Worm (Caenorhabditis elegans): ENCODE results near the gene sma-10.

sma-10 gene

ce11 chrIV:283347-283746 lies 9.1 kb downstream of the sma-10 start, which contains the start of gene best-19:
best-19 (plus strand) TSS chrIV:283647.
- TF ChIP-seq fkh-10 (GFP tag; optimal IDR thresholded peaks at IDR 0.05) (peak; percentile 41), ama-1 (optimal IDR thresholded peaks at IDR 0.05) (no peak), nhr-12 (tag; optimal IDR thresholded peaks at IDR 0.05) (no peak), elt-3 (tag; optimal IDR thresholded peaks at IDR 0.05) (no peak)

DNA sequence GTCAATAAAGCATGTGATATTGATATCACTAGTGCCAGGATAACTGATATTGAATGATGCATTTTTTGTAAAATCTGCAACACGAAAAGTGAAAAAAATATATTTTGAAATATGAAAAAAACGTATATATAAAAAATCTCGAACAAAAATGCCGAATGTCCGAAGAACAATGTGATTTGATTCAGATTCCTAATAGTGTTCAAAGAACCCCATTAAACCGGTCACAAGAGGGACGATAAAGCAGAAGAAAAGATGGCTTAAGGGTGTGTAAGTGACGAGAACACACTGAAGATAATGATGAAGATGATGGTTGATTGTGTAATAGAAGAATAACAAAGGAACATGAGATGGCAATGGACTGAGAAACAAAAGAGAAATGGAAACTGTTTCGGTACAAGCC lies 13.8 kb downstream of the sma-10 start, which contains the start of gene T21D12.14:
Gene T21D12.14 (minus strand): TSS at position 101 of the 400 bp plus-strand sequence.
- TF ChIP-seq nhr-25 (tag; optimal IDR thresholded peaks at IDR 0.05): peak; percentile 1
- TF ChIP-seq ceh-82 (tag; optimal IDR thresholded peaks at IDR 0.05): no peak

ce11 chrIV:290387-290786 lies 16.2 kb downstream of the sma-10 start:
- TF ChIP-seq daf-12 (tag; optimal IDR thresholded peaks at IDR 0.05) (no peak), zag-1 (tag; optimal IDR thresholded peaks at IDR 0.05) (no peak), nhr-12 (tag; optimal IDR thresholded peaks at IDR 0.05) (no peak), lin-39 (tag; optimal IDR thresholded peaks at IDR 0.05) (no peak), elt-3 (tag; optimal IDR thresholded peaks at IDR 0.05) (no peak), ama-1 (optimal IDR thresholded peaks at IDR 0.05) (no peak)

ce11 chrIV:291356-291755 lies 17.1 kb downstream of the sma-10 start, which contains the start of gene T21D12.7:
T21D12.7 (minus strand) TSS chrIV:291456.
- TF ChIP-seq unc-62 (GFP tag; optimal IDR thresholded peaks at IDR 0.05) (no peak), nhr-11 (tag; optimal IDR thresholded peaks at IDR 0.05) (no peak), lsy-12 (tag; optimal IDR thresholded peaks at IDR 0.05) (no peak), nhr-77 (tag; optimal IDR thresholded peaks at IDR 0.05) (no peak), ceh-9 (tag; optimal IDR thresholded peaks at IDR 0.05) (no peak), pha-4 (tag; optimal IDR thresholded peaks at IDR 0.05) (no peak), R02D3.7 (tag; optimal IDR thresholded peaks at IDR 0.05) (no peak), jun-1 (tag; optimal IDR thresholded peaks at IDR 0.05) (no peak), fkh-2 (tag; optimal IDR thresholded peaks at IDR 0.05) (no peak), daf-12 (tag; optimal IDR thresholded peaks at IDR 0.05) (no peak), nhr-25 (tag; optimal IDR thresholded peaks at IDR 0.05) (no peak), nhr-23 (tag; optimal IDR thresholded peaks at IDR 0.05) (no peak), unc-39 (tag; optimal IDR thresholded peaks at IDR 0.05) (no peak), nhr-43 (tag; optimal IDR thresholded peaks at IDR 0.05; ENCODE audit: poor library complexity, severe bottlenecking) (no peak), aly-2 (tag; optimal IDR thresholded peaks at IDR 0.05) (no peak), fkh-10 (GFP tag; optimal IDR thresholded peaks at IDR 0.05) (no peak), zag-1 (tag; optimal IDR thresholded peaks at IDR 0.05) (no peak)

DNA sequence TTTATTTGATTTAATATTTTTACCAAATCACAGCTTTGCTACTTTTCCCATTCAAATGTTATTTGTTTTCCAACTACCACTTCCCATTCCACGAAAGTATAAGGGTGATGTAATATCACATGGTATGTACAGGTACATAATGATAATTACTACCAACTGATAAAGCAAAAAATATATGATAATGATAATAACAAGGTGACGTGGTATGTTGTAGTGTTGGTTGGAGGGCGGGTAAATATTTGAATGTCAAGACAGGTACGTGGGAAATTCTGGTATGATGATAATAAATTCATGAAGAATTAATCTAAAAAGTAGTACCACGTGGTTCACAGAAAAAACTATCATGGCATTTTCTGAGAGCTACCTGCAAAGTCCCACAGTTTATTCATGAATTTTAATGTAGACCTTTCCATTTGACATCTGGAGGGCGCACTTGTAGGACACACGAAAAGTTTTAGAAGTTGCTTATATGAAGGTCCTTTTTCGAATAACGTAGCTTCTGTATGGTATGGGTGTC lies 17.7 kb downstream of the sma-10 start:
- TF ChIP-seq tbx-2 (tag; optimal IDR thresholded peaks at IDR 0.05) (no peak), ceh-9 (tag; optimal IDR thresholded peaks at IDR 0.05) (no peak), unc-62 (GFP tag; optimal IDR thresholded peaks at IDR 0.05) (no peak), nhr-76 (tag; optimal IDR thresholded peaks at IDR 0.05) (no peak), ceh-28 (tag; optimal IDR thresholded peaks at IDR 0.05) (peak; percentile 8), nhr-67 (tag; optimal IDR thresholded peaks at IDR 0.05) (no peak), nhr-11 (tag; optimal IDR thresholded peaks at IDR 0.05) (no peak), pha-4 (tag; optimal IDR thresholded peaks at IDR 0.05) (peak; percentile 72), jun-1 (tag; optimal IDR thresholded peaks at IDR 0.05) (peak; percentile 66), lin-39 (tag; optimal IDR thresholded peaks at IDR 0.05) (no peak), skn-1 (tag; optimal IDR thresholded peaks at IDR 0.05) (no peak), lsy-12 (tag; optimal IDR thresholded peaks at IDR 0.05) (peak; percentile 37), fkh-10 (GFP tag; optimal IDR thresholded peaks at IDR 0.05) (no peak), ama-1 (optimal IDR thresholded peaks at IDR 0.05) (peak; percentile 44), zag-1 (tag; optimal IDR thresholded peaks at IDR 0.05) (no peak), pqm-1 (tag; optimal IDR thresholded peaks at IDR 0.05) (peak; percentile 99), elt-2 (tag; optimal IDR thresholded peaks at IDR 0.05) (peak; percentile 96)

DNA sequence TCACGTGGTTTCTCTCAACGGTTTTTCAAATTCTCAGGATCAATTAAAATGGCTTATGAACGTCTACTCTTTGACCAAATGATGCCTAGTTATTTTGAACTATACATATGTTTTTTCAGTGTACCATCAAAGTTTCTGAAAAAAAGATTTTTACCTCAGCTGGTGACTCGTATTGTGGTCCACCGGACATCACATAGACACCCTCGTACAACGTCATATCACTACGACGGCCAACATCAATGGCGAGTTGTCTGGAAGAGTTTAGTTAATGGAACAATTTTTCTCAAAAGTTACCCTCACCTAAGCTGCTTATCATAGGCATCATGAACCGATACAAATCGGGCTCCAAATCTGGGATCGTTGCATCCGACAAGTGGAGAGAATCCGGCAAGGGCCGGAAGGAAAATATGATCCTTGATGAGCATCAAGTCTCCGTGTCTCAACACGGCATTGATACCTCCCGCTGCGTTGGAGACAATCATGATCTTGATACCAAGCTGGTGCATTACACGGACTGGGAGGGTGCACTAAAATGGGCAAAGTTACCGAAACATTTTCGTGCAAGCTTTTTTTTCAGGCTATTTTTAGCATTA lies 19.0 kb downstream of the sma-10 start:
- TF ChIP-seq jun-1 (tag; optimal IDR thresholded peaks at IDR 0.05) (peak; percentile 4), nhr-12 (tag; optimal IDR thresholded peaks at IDR 0.05) (no peak), ama-1 (optimal IDR thresholded peaks at IDR 0.05) (no peak), ztf-4 (tag; optimal IDR thresholded peaks at IDR 0.05) (no peak), skn-1 (tag; optimal IDR thresholded peaks at IDR 0.05) (no peak), tbx-2 (tag; optimal IDR thresholded peaks at IDR 0.05) (no peak), pqm-1 (tag; optimal IDR thresholded peaks at IDR 0.05) (peak; percentile 15), ceh-82 (tag; optimal IDR thresholded peaks at IDR 0.05) (no peak), nhr-23 (tag; optimal IDR thresholded peaks at IDR 0.05) (no peak), lsy-12 (tag; optimal IDR thresholded peaks at IDR 0.05) (no peak), elt-3 (tag; optimal IDR thresholded peaks at IDR 0.05) (no peak), zag-1 (tag; optimal IDR thresholded peaks at IDR 0.05) (no peak), snpc-4 (tag; optimal IDR thresholded peaks at IDR 0.05) (no peak)
